Worm (Caenorhabditis elegans) whole organism, L3 larva: Measurements from ENCODE around the gene Y57A10C.1.

ENCODE experiments used
- R02D3.7 ChIP-seq: fragments of 150-350 bp; optimal IDR thresholded peaks from 2 replicates; lab custom pipeline; 2014; ENCODE audit warnings: missing biosample characterization, missing genetic modification characterization
- aly-2 ChIP-seq: fragments of 150-350 bp; optimal IDR thresholded peaks from 2 replicates; lab custom pipeline; 2014; ENCODE audit warnings: missing biosample characterization, missing genetic modification characterization
- ama-1 ChIP-seq: fragments of 150-350 bp; optimal IDR thresholded peaks from 2 replicates; lab custom pipeline; 2018
- ceh-16 ChIP-seq: sonication (generic microtip); optimal IDR thresholded peaks from 2 replicates; lab custom pipeline; 2017; ENCODE audit warnings: missing biosample characterization, missing genetic modification characterization
- ceh-28 ChIP-seq: fragments of 150-350 bp; optimal IDR thresholded peaks from 2 replicates; lab custom pipeline; 2014; ENCODE audit warnings: missing biosample characterization, missing genetic modification reagents, missing genetic modification characterization
- ceh-82 ChIP-seq: fragments of 150-350 bp; optimal IDR thresholded peaks from 2 replicates; lab custom pipeline; 2014; ENCODE audit warnings: missing biosample characterization, missing genetic modification characterization
- ceh-9 ChIP-seq: sonication (generic microtip); optimal IDR thresholded peaks from 2 replicates; lab custom pipeline; 2018; ENCODE audit warnings: missing biosample characterization, missing genetic modification characterization
- daf-12 ChIP-seq: fragments of 150-350 bp; optimal IDR thresholded peaks from 2 replicates; lab custom pipeline; 2014; ENCODE audit warnings: missing biosample characterization, missing genetic modification reagents, missing genetic modification characterization
- egl-27 ChIP-seq: sonication (generic microtip); optimal IDR thresholded peaks from 4 replicates; lab custom pipeline; 2017; ENCODE audit warnings: missing biosample characterization, missing genetic modification reagents, missing genetic modification characterization
- egl-5 ChIP-seq: fragments of 150-350 bp; optimal IDR thresholded peaks from 2 replicates; lab custom pipeline; 2017; ENCODE audit warnings: missing biosample characterization, missing genetic modification reagents, missing genetic modification characterization, inconsistent platforms
- elt-1 ChIP-seq: fragments of 150-350 bp; optimal IDR thresholded peaks from 2 replicates; lab custom pipeline; 2014; ENCODE audit warnings: missing biosample characterization, missing genetic modification characterization
- elt-2 ChIP-seq: sonication (generic microtip); optimal IDR thresholded peaks from 2 replicates; lab custom pipeline; 2016; ENCODE audit warnings: missing genetic modification reagents, mild to moderate bottlenecking, missing genetic modification characterization, missing compliant biosample characterization
- eor-1 ChIP-seq, 2 experiments: fragments of 150-350 bp; optimal IDR thresholded peaks; 2 replicates each; lab custom pipeline; 2014 to 2018; ENCODE audit warnings: missing biosample characterization in 2 of 2, missing genetic modification characterization in 2 of 2
- fkh-10 ChIP-seq: sonication (generic microtip); optimal IDR thresholded peaks from 2 replicates; lab custom pipeline; 2017; ENCODE audit warnings: missing biosample characterization, missing genetic modification reagents, missing genetic modification characterization
- fkh-2 ChIP-seq: fragments of 150-350 bp; optimal IDR thresholded peaks from 2 replicates; lab custom pipeline; 2014; ENCODE audit warnings: missing biosample characterization, missing genetic modification reagents, missing genetic modification characterization
- fos-1 ChIP-seq: fragments of 150-350 bp; optimal IDR thresholded peaks from 2 replicates; lab custom pipeline; 2014; ENCODE audit warnings: missing biosample characterization, missing genetic modification characterization
- hmg-11 ChIP-seq: sonication (generic microtip); optimal IDR thresholded peaks from 2 replicates; lab custom pipeline; 2016; ENCODE audit warnings: missing genetic modification characterization, missing compliant biosample characterization
- jun-1 ChIP-seq: fragments of 150-350 bp; optimal IDR thresholded peaks from 2 replicates; lab custom pipeline; 2014; ENCODE audit warnings: missing biosample characterization, missing genetic modification reagents, missing genetic modification characterization
- lsy-12 ChIP-seq: sonication (generic microtip); optimal IDR thresholded peaks from 2 replicates; lab custom pipeline; 2016; ENCODE audit warnings: mild to moderate bottlenecking, missing genetic modification characterization, missing compliant biosample characterization
- mdl-1 ChIP-seq: fragments of 150-350 bp; optimal IDR thresholded peaks from 2 replicates; lab custom pipeline; 2014; ENCODE audit warnings: missing biosample characterization, missing genetic modification characterization
- mml-1 ChIP-seq: fragments of 150-350 bp; sonication (generic microtip); optimal IDR thresholded peaks from 3 replicates; lab custom pipeline; 2014; ENCODE audit warnings: missing biosample characterization, missing genetic modification characterization
- nhr-11 ChIP-seq: fragments of 150-350 bp; optimal IDR thresholded peaks from 2 replicates; lab custom pipeline; 2014; ENCODE audit warnings: missing biosample characterization, missing genetic modification characterization
- nhr-12 ChIP-seq: fragments of 150-350 bp; optimal IDR thresholded peaks from 2 replicates; lab custom pipeline; 2014; ENCODE audit warnings: missing biosample characterization, missing genetic modification characterization
- nhr-237 ChIP-seq: fragments of 150-350 bp; optimal IDR thresholded peaks from 2 replicates; lab custom pipeline; 2014; ENCODE audit warnings: missing biosample characterization, missing genetic modification characterization
- nhr-25 ChIP-seq: sonication (generic microtip); optimal IDR thresholded peaks from 2 replicates; lab custom pipeline; 2017; ENCODE audit warnings: missing biosample characterization, missing genetic modification characterization
- nhr-43 ChIP-seq: sonication (generic microtip); optimal IDR thresholded peaks from 2 replicates; lab custom pipeline; 2016; ENCODE audit warnings: mild to moderate bottlenecking, missing genetic modification characterization, missing compliant biosample characterization; ENCODE audit not compliant: poor library complexity, severe bottlenecking
- nhr-76 ChIP-seq: fragments of 150-350 bp; sonication (generic microtip); optimal IDR thresholded peaks from 5 replicates; lab custom pipeline; 2014; ENCODE audit warnings: missing biosample characterization, missing genetic modification characterization
- nhr-77 ChIP-seq: fragments of 150-350 bp; optimal IDR thresholded peaks from 2 replicates; lab custom pipeline; 2014; ENCODE audit warnings: missing biosample characterization, missing genetic modification characterization
- pqm-1 ChIP-seq: fragments of 150-350 bp; optimal IDR thresholded peaks from 2 replicates; lab custom pipeline; 2017; ENCODE audit warnings: missing biosample characterization, missing genetic modification characterization, inconsistent platforms
- sea-2 ChIP-seq: fragments of 150-350 bp; sonication (generic microtip); optimal IDR thresholded peaks from 4 replicates; lab custom pipeline; 2014; ENCODE audit warnings: missing biosample characterization, missing genetic modification reagents, missing genetic modification characterization
- skn-1 ChIP-seq: fragments of 150-350 bp; optimal IDR thresholded peaks from 2 replicates; lab custom pipeline; 2014; ENCODE audit warnings: missing biosample characterization, missing genetic modification characterization
- tbx-2 ChIP-seq: sonication (generic microtip); optimal IDR thresholded peaks from 2 replicates; lab custom pipeline; 2016; ENCODE audit warnings: mild to moderate bottlenecking, missing genetic modification characterization, missing compliant biosample characterization
- unc-39 ChIP-seq: sonication (generic microtip); optimal IDR thresholded peaks from 4 replicates; lab custom pipeline; 2017; ENCODE audit warnings: missing biosample characterization, missing genetic modification characterization
- unc-62 ChIP-seq: fragments of 150-350 bp; sonication (generic microtip); optimal IDR thresholded peaks from 4 replicates; lab custom pipeline; 2014; ENCODE audit warnings: missing biosample characterization, missing genetic modification reagents, missing genetic modification characterization
- ztf-11 ChIP-seq: fragments of 150-350 bp; optimal IDR thresholded peaks from 2 replicates; lab custom pipeline; 2014; ENCODE audit warnings: missing biosample characterization, missing genetic modification characterization
- ztf-4 ChIP-seq: fragments of 150-350 bp; optimal IDR thresholded peaks from 2 replicates; lab custom pipeline; 2014; ENCODE audit warnings: missing biosample characterization, missing genetic modification characterization

Y57A10C.1 gene

DNA sequence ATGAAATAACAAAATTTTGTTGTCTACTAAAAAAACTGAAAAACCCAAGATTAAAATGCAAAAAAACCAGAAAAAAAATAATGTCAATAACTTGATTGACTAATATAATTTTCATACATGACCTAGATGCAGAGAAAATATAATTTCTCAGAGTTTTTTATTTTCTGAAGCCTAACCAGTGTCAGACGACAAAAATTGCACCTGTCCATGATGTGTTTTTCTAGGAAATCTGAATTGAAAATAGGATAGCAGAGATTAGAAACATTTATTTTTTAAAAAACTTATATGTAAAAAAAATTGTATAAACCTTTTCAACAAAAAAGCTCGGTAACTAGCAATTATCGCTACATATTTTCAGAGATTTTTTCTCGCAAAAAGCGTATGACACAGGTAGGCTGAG, 5.7 kb upstream of the Y57A10C.1 start:
- no peak for TF ChIP-seq egl-27 (tag; lab: Kevin White, UChicago)

DNA sequence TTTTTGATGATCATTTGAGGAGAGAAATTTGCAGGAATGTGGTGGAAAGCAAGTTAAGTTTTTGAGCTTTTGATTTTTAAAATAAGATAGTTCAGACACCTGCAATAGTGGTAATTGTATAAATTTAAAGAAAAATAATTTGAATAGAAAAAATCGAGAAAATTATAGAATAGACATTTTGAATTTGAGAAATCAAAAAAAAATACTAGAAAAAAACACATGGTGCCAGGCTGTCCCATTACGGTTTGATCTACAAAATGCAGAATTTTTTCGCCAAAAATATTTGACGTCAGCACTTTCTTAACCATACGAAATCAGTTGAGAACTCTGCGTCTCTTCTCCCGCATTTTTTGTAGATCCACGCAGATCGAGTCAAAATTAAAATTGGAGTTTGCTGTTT, 5.2 kb upstream of the Y57A10C.1 start, which contains the start of gene sre-27:
sre-27 (minus strand) TSS at position 101 of the 400 bp plus-strand sequence.
- TF ChIP-seq sea-2 = no peak
- no peak for TF ChIP-seq egl-5 (tag; lab: Kevin White, UChicago)
- TF ChIP-seq ama-1 (lab: Kevin White, UChicago) = no peak
- no peak for TF ChIP-seq nhr-12 (tag; lab: Kevin White, UChicago)
- no peak for TF ChIP-seq unc-39
- TF ChIP-seq pqm-1 (tag; lab: Kevin White, UChicago) = no peak
- TF ChIP-seq ztf-4 (tag; lab: Kevin White, UChicago) = no peak
- TF ChIP-seq nhr-25 (tag; lab: Kevin White, UChicago) = no peak
- TF ChIP-seq ceh-82 (tag; lab: Kevin White, UChicago) = no peak
- TF ChIP-seq R02D3.7 (tag; lab: Kevin White, UChicago) = no peak
- TF ChIP-seq nhr-76 (tag; lab: Kevin White, UChicago) = no peak
- no peak for TF ChIP-seq lsy-12
- no peak for TF ChIP-seq unc-62
- TF ChIP-seq nhr-237 (tag; lab: Kevin White, UChicago) = no peak
- no peak for TF ChIP-seq eor-1 (tag; optimal IDR thresholded peaks at IDR 0.05; lab: Kevin White, UChicago)
- no peak for TF ChIP-seq tbx-2 (tag; lab: Kevin White, UChicago)
- TF ChIP-seq elt-1 (tag; lab: Kevin White, UChicago) = no peak
- TF ChIP-seq ztf-11 (tag; lab: Kevin White, UChicago) = no peak

DNA sequence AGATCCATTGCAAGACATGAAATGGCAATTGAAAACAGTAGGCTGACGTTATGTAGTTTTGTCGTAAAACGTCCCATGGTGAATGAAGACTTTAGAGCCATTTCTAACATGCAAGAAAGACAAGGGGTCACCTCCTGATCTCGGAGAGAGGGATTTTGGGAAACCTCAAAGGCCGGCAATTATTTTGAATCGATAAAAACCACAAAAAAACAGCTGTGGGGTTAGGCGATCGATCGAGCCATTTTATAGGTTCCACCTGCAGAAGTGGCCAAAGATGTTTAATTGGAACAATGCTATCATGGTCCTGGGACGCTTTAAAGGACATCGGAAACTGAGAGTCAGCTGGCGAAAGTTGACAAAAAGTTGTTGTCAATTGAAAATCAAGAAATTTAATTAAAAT, 2.5 kb upstream of the Y57A10C.1 start, which contains the start of gene Y57A10C.11:
Y57A10C.11 (minus strand) TSS at position 101 of the 400 bp plus-strand sequence.
- no peak for TF ChIP-seq skn-1 (tag; lab: Kevin White, UChicago)
- TF ChIP-seq fos-1 = no peak
- no peak for TF ChIP-seq nhr-77 (tag; lab: Kevin White, UChicago)
- TF ChIP-seq ceh-82 (tag; lab: Kevin White, UChicago) = no peak
- TF ChIP-seq hmg-11 (tag; lab: Kevin White, UChicago) = no peak
- TF ChIP-seq daf-12 (tag; lab: Kevin White, UChicago) = no peak
- TF ChIP-seq aly-2 (tag; lab: Kevin White, UChicago) = no peak
- no peak for TF ChIP-seq ceh-28 (tag; lab: Kevin White, UChicago)
- TF ChIP-seq ceh-9 (tag; lab: Kevin White, UChicago) = no peak

DNA sequence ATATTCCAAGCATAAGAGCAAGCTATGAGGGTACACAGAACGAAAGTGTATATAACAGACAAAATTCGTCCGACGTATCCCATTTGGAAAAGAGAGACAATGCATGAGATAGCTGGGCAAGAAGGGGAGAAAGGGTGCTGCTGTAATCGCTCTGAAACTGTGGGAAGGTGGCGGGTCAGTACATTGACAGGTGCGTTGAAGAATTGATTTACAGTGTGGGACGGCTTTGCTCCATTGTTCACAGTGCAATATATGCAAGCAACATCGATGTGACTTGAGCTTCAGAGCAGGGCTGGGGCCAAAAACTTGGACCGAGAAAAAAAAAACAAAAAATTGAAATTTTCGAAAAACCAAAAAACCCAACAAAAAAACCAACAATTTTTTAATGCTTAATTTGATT, 2.2 kb downstream of the Y57A10C.1 start, which contains the start of gene F57G9.3:
F57G9.3 (minus strand) TSS at position 101 of the 400 bp plus-strand sequence.
- TF ChIP-seq jun-1 (no peak), mml-1 (tag; lab: Kevin White, UChicago) (no peak), sea-2 (no peak), ama-1 (lab: Kevin White, UChicago) (no peak), nhr-77 (tag; lab: Kevin White, UChicago) (no peak), nhr-11 (no peak), nhr-43 (tag; lab: Kevin White, UChicago) (no peak), fkh-10 (GFP tag; lab: Kevin White, UChicago) (no peak), mdl-1 (tag; lab: Kevin White, UChicago) (no peak), ztf-11 (tag; lab: Kevin White, UChicago) (no peak), elt-1 (tag; lab: Kevin White, UChicago) (no peak), ztf-4 (tag; lab: Kevin White, UChicago) (no peak), fkh-2 (tag; lab: Kevin White, UChicago) (no peak), fos-1 (no peak), egl-5 (tag; lab: Kevin White, UChicago) (no peak), unc-62 (no peak), egl-27 (tag; lab: Kevin White, UChicago) (no peak), elt-2 (no peak)

DNA sequence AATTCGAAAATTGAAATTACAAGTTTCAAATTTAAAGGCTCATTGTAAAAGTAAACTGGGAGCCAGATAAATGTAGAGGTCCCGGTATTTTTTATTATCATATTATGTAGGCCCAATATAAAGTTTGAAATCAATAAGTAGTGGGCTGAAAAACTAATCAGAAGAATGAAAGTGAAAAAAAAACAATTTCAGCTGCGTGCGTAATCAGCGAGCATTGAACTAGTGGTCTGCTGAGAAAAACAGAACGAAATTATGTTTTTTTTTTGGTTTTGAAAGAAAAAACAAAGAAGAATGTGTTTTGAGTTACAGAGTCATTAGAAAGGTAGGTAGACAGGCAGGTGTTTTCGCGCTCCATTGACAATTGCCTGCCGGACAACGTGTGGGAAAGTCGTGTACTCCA, 3.6 kb downstream of the Y57A10C.1 start, which contains the start of gene sre-31:
sre-31 (minus strand) TSS at position 101 of the 400 bp plus-strand sequence.
- TF ChIP-seq hmg-11 (tag; lab: Kevin White, UChicago) (no peak), nhr-237 (tag; lab: Kevin White, UChicago) (no peak), ceh-16 (tag; lab: Kevin White, UChicago) (no peak)
